Worm (Caenorhabditis elegans) whole organism, young adult: ENCODE measurements around the gene nhr-13.
A peak's percentile ranks its signal among the peaks of the same experiment; 100 is the strongest.

ENCODE experiments used
- B0035.1 ChIP-seq: sonication (generic microtip); optimal IDR thresholded peaks from 2 replicates; lab custom pipeline; 2016; ENCODE audit warnings: missing genetic modification characterization, mild to moderate bottlenecking, missing compliant biosample characterization, missing genotype, missing genetic modification reagents
- B0261.1 ChIP-seq: sonication (generic microtip); optimal IDR thresholded peaks from 2 replicates; lab custom pipeline; 2016; ENCODE audit warnings: mild to moderate bottlenecking, missing genetic modification characterization, moderate library complexity, missing compliant biosample characterization
- B0336.3 ChIP-seq: fragments of 200-800 bp; sonication (Bioruptor generic); IDR thresholded peaks from 2 replicates; pipeline ENCODE4 v1.3.6; 2022; ENCODE audit warnings: missing genetic modification characterization, missing compliant biosample characterization
- C06A6.2 ChIP-seq: fragments of 200-800 bp; sonication (Bioruptor generic); conservative IDR thresholded peaks from 2 replicates; pipeline ENCODE4 v1.3.6; 2022; ENCODE audit warnings: missing genetic modification characterization, missing compliant biosample characterization
- D2030.7 ChIP-seq: fragments of 200-800 bp; sonication (Bioruptor generic); IDR thresholded peaks from 2 replicates; pipeline ENCODE4 v1.3.6; 2022; ENCODE audit warnings: missing genetic modification reagents, missing genetic modification characterization, missing compliant biosample characterization
- F33H1.4 ChIP-seq: fragments of 200-800 bp; sonication (Bioruptor generic); IDR thresholded peaks from 2 replicates; pipeline ENCODE4 v1.3.6; 2022; ENCODE audit warnings: missing genetic modification reagents, missing genetic modification characterization, missing compliant biosample characterization
- F37B4.10 ChIP-seq: fragments of 200-800 bp; sonication (Bioruptor generic); IDR thresholded peaks from 2 replicates; pipeline ENCODE4 v1.3.6; 2022; ENCODE audit warnings: missing genetic modification characterization, missing compliant biosample characterization
- F49E8.2 ChIP-seq: sonication (generic microtip); optimal IDR thresholded peaks from 3 replicates; lab custom pipeline; 2017; ENCODE audit warnings: missing genetic modification characterization, mild to moderate bottlenecking, missing compliant biosample characterization, antibody characterized with exemption, moderate library complexity; ENCODE audit not compliant: insufficient read depth
- F57C9.4 ChIP-seq: sonication (generic microtip); optimal IDR thresholded peaks from 2 replicates; lab custom pipeline; 2017; ENCODE audit warnings: mild to moderate bottlenecking, missing genetic modification characterization, missing compliant biosample characterization
- T07F8.4 ChIP-seq: sonication (generic microtip); optimal IDR thresholded peaks from 2 replicates; lab custom pipeline; 2016; ENCODE audit warnings: mild to moderate bottlenecking, missing genetic modification characterization, moderate library complexity, missing compliant biosample characterization
- Y95B8A.8 ChIP-seq: fragments of 200-800 bp; sonication (Bioruptor generic); IDR thresholded peaks from 2 replicates; pipeline ENCODE4 v1.3.6; 2022; ENCODE audit warnings: missing genetic modification reagents, missing genetic modification characterization, missing compliant biosample characterization
- akir-1 ChIP-seq: fragments of 200-800 bp; sonication (Bioruptor generic); optimal IDR thresholded peaks from 2 replicates; lab custom pipeline; 2018; ENCODE audit warnings: mild to moderate bottlenecking, missing genetic modification characterization, moderate library complexity, missing compliant biosample characterization
- attf-3 ChIP-seq: fragments of 200-800 bp; sonication (Bioruptor generic); conservative IDR thresholded peaks from 2 replicates; pipeline ENCODE4 v1.3.6; 2022; ENCODE audit warnings: missing genetic modification reagents, missing genetic modification characterization, missing compliant biosample characterization
- bed-1 ChIP-seq: fragments of 200-800 bp; sonication (Bioruptor generic); IDR thresholded peaks from 2 replicates; pipeline ENCODE4 v1.3.6; 2022; ENCODE audit warnings: missing genetic modification reagents, missing genetic modification characterization, missing compliant biosample characterization
- bed-2 ChIP-seq: fragments of 200-800 bp; sonication (Bioruptor generic); IDR thresholded peaks from 2 replicates; pipeline ENCODE4 v1.3.6; 2022; ENCODE audit warnings: missing genetic modification reagents, missing genetic modification characterization, missing compliant biosample characterization
- ccch-3 ChIP-seq: fragments of 200-800 bp; sonication (Bioruptor generic); optimal IDR thresholded peaks from 2 replicates; lab custom pipeline; 2018; ENCODE audit warnings: mild to moderate bottlenecking, missing genetic modification characterization, missing compliant biosample characterization
- die-1 ChIP-seq: sonication (generic microtip); optimal IDR thresholded peaks from 2 replicates; lab custom pipeline; 2016; ENCODE audit warnings: missing genotype, mild to moderate bottlenecking, missing genetic modification characterization, missing compliant biosample characterization
- dox-1 ChIP-seq: fragments of 200-800 bp; sonication (Bioruptor generic); IDR thresholded peaks from 2 replicates; pipeline ENCODE4 v1.3.6; 2022; ENCODE audit warnings: missing genetic modification reagents, missing genetic modification characterization, missing compliant biosample characterization
- dpl-1 ChIP-seq: fragments of 150-350 bp; optimal IDR thresholded peaks from 2 replicates; lab custom pipeline; 2014; ENCODE audit warnings: missing biosample characterization, missing genetic modification reagents, missing genetic modification characterization
- egrh-3 ChIP-seq: fragments of 200-800 bp; sonication (Bioruptor generic); IDR thresholded peaks from 2 replicates; pipeline ENCODE4 v1.3.6; 2022; ENCODE audit warnings: missing genetic modification reagents, missing genetic modification characterization, missing compliant biosample characterization
- hlh-26 ChIP-seq: fragments of 200-800 bp; sonication (Bioruptor generic); conservative IDR thresholded peaks from 2 replicates; pipeline ENCODE4 v1.3.6; 2022; ENCODE audit warnings: missing genetic modification reagents, missing genetic modification characterization, missing compliant biosample characterization
- lin-35 ChIP-seq, 3 experiments: fragments of 150-350 bp in 2 of 3; sonication (generic microtip) in 1 of 3; optimal IDR thresholded peaks; 2 replicates each; lab custom pipeline; 2014 to 2018; ENCODE audit warnings: missing biosample characterization in 3 of 3, missing genetic modification characterization in 3 of 3, missing genetic modification reagents in 3 of 3
- lin-54 ChIP-seq: fragments of 200-800 bp; sonication (Bioruptor generic); optimal IDR thresholded peaks from 2 replicates; lab custom pipeline; 2018; ENCODE audit warnings: mild to moderate bottlenecking, missing genetic modification characterization, missing compliant biosample characterization
- lsy-27 ChIP-seq: sonication (generic microtip); optimal IDR thresholded peaks from 2 replicates; lab custom pipeline; 2017; ENCODE audit warnings: missing genetic modification characterization, mild to moderate bottlenecking, missing compliant biosample characterization, antibody characterized with exemption, missing genotype, borderline replicate concordance; ENCODE audit not compliant: insufficient read depth
- madf-10 ChIP-seq: sonication (generic microtip); optimal IDR thresholded peaks from 2 replicates; lab custom pipeline; 2016; ENCODE audit warnings: mild to moderate bottlenecking, missing genetic modification characterization, missing compliant biosample characterization
- nfyb-1 ChIP-seq: fragments of 200-800 bp; sonication (Bioruptor generic); IDR thresholded peaks from 2 replicates; pipeline ENCODE4 v1.3.6; 2022; ENCODE audit warnings: missing genetic modification reagents, missing genetic modification characterization, missing compliant biosample characterization
- nhr-80 ChIP-seq: sonication (generic microtip); optimal IDR thresholded peaks from 2 replicates; lab custom pipeline; 2016; ENCODE audit warnings: missing genetic modification characterization, missing compliant biosample characterization
- nhr-90 ChIP-seq: sonication (generic microtip); optimal IDR thresholded peaks from 2 replicates; lab custom pipeline; 2016; ENCODE audit warnings: missing genotype, mild to moderate bottlenecking, missing genetic modification characterization, missing compliant biosample characterization
- pbrm-1 ChIP-seq: fragments of 200-800 bp; sonication (Bioruptor generic); IDR thresholded peaks from 2 replicates; pipeline ENCODE4 v1.3.6; 2022; ENCODE audit warnings: missing genetic modification reagents, missing genetic modification characterization, missing compliant biosample characterization
- snpc-1.1 ChIP-seq: sonication (generic microtip); optimal IDR thresholded peaks from 2 replicates; lab custom pipeline; 2017; ENCODE audit warnings: missing genetic modification characterization, mild to moderate bottlenecking, missing compliant biosample characterization, antibody characterized with exemption, moderate library complexity, missing genotype, missing genetic modification reagents; ENCODE audit not compliant: insufficient read depth
- snpc-4 ChIP-seq, 5 experiments: fragments of 150-350 bp in 1 of 5; sonication (generic microtip) in 4 of 5; optimal IDR thresholded peaks; 2 replicates each; lab custom pipeline; 2014 to 2018; ENCODE audit warnings: missing genetic modification characterization in 5 of 5, missing biosample characterization in 3 of 5, antibody characterized with exemption in 2 of 5, mild to moderate bottlenecking in 2 of 5, missing compliant biosample characterization in 2 of 5, missing genotype in 2 of 5, moderate library complexity in 2 of 5, missing genetic modification reagents in 1 of 5
- zfh-2 ChIP-seq: fragments of 200-800 bp; sonication (Bioruptor generic); conservative IDR thresholded peaks from 2 replicates; pipeline ENCODE4 v1.3.6; 2022; ENCODE audit warnings: missing genetic modification reagents, missing genetic modification characterization, missing compliant biosample characterization
- ztf-22 ChIP-seq: fragments of 200-800 bp; sonication (Bioruptor generic); optimal IDR thresholded peaks from 2 replicates; lab custom pipeline; 2018; ENCODE audit warnings: mild to moderate bottlenecking, missing genetic modification characterization, moderate library complexity, missing compliant biosample characterization
- ztf-26 ChIP-seq: sonication (generic microtip); optimal IDR thresholded peaks from 2 replicates; lab custom pipeline; 2017; ENCODE audit warnings: missing genetic modification characterization, missing compliant biosample characterization
- ztf-28 ChIP-seq: fragments of 200-800 bp; sonication (Bioruptor generic); IDR thresholded peaks from 2 replicates; pipeline ENCODE4 v1.3.6; 2022; ENCODE audit warnings: missing genetic modification reagents, missing genetic modification characterization, missing compliant biosample characterization
- ztf-3 ChIP-seq: fragments of 200-800 bp; sonication (Bioruptor generic); optimal IDR thresholded peaks from 2 replicates; lab custom pipeline; 2018; ENCODE audit warnings: mild to moderate bottlenecking, missing genetic modification characterization, missing compliant biosample characterization

nhr-13 gene

ce11 chrV:2187864-2188345 lies 4.4 kb upstream of the nhr-13 start, which contains the start of gene Y5H2B.3:
Y5H2B.3 (plus strand) TSS chrV:2188295.
- no peak for TF ChIP-seq lin-54 (GFP tag; lab: Kevin White, UChicago)
- no peak for TF ChIP-seq die-1 (tag; lab: Kevin White, UChicago)
- TF ChIP-seq lsy-27, result no peak

- TF ChIP-seq F49E8.2 (no peak), ztf-28 (GFP tag; lab: Robert Waterston, UW) (0 out of 2 replicates have a peak, but pooled peaks have one; percentile 40), egrh-3 (GFP tag; lab: Robert Waterston, UW) (peak; percentile 55; the same call in 1 of the 2 replicates), snpc-4 (GFP tag; optimal IDR thresholded peaks at IDR 0.05; lab: Kevin White, UChicago) (no peak), snpc-4 (tag; optimal IDR thresholded peaks at IDR 0.05; lab: Kevin White, UChicago) (peak in 1 of 4 experiments; percentile 29), zfh-2 (GFP tag; lab: Robert Waterston, UW) (peak; percentile 94)
Observed at ce11 chrV:2190383-2190782, 1.9 kb upstream of the nhr-13 start.

- TF ChIP-seq ztf-3 (no peak), F57C9.4 (tag; lab: Kevin White, UChicago) (no peak), B0261.1 (tag; lab: Kevin White, UChicago) (no peak)
Observed at ce11 chrV:2191122-2191521, 1.2 kb upstream of the nhr-13 start, which contains the start of gene srbc-42. srbc-42 (minus strand) TSS chrV:2191222.

DNA sequence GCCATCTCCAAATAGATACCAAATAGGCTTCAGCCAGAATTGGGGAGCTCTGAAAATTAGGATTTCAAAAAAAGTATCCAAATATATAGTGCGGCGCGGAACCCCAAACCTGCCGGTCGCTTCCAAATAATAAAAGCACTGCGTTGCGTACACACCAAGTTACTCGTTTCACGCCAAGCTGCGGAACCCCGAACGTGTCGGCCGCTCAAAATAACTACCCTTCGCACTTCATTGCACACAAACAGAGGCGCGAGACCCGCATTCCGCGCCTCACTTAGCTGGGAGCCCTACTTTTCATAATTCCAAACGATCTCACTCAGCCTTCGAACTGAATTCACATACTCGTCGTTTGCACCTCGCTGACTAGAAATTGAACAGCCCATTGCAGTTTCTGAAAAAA lies 7.3 kb downstream of the nhr-13 start:
- no peak for TF ChIP-seq pbrm-1 (GFP tag; lab: Robert Waterston, UW)
- 0 out of 2 replicates have a peak, but pooled peaks have one; percentile 39 for TF ChIP-seq nfyb-1 (GFP tag; lab: Robert Waterston, UW)
- TF ChIP-seq zfh-2 (GFP tag; lab: Robert Waterston, UW), result 0 out of 2 replicates have a peak, but pooled peaks have one; percentile 12
- no peak for TF ChIP-seq madf-10 (tag; lab: Kevin White, UChicago)
- no peak for TF ChIP-seq dox-1 (GFP tag; lab: Robert Waterston, UW)
- TF ChIP-seq F37B4.10, result 0 out of 2 replicates have a peak, but pooled peaks have one; percentile 72
- no peak for TF ChIP-seq attf-3 (GFP tag; lab: Robert Waterston, UW)
- peak; percentile 37 for TF ChIP-seq snpc-1.1
- no peak for TF ChIP-seq snpc-4 (GFP tag; optimal IDR thresholded peaks at IDR 0.05; lab: Kevin White, UChicago)
- TF ChIP-seq snpc-4 (tag; optimal IDR thresholded peaks at IDR 0.05; lab: Kevin White, UChicago), result peak in 2 of 4 experiments; percentile 81 to 90

DNA sequence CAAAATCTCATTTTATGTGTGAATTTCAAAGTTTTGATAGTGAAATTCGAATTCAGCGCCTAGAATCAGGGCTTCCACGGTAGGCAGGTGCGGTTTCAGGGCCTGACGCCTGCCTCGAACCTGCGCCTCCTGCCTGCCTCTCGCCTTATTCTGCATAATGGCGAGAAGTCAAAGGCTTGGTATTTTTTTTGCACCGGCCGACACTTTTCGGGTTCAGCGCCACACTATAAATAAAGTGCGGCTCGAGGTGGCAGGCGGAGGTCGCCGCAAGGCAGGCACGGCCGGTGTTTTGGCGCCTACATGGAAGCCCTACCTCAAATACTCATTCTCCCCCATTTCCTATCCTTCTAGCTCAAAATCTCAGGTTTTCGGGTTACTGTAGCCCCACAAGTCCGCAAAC lies 8.1 kb downstream of the nhr-13 start:
- TF ChIP-seq zfh-2 (GFP tag; lab: Robert Waterston, UW) (peak; percentile 63), lin-35 (GFP tag; optimal IDR thresholded peaks at IDR 0.05; lab: Kevin White, UChicago) (no peak)

DNA sequence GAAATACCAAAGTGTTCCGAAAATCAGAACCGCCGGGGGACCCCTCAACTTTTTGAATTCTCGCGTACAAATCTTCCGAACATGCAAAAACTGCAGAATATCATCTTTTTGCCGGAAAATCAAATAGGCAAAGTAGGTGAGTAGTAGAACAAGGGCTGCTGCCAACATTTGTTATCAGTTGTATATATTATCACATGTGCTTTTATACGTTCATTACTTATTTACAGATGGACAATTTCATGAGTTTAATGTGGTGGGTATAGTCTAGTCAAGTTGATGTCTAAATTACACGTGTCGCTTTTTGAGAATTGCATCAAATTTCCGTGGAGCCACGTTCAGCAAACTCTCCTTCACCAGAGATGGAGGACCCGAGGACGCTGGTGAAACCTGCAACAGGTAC lies 9.0 kb downstream of the nhr-13 start, which contains the start of gene cyp-32B1:
Gene cyp-32B1 (minus strand): TSS at position 176 of the 400 bp plus-strand sequence.
- TF ChIP-seq nhr-80 (tag; lab: Kevin White, UChicago) (peak; percentile 24), akir-1 (GFP tag; lab: Kevin White, UChicago) (no peak)

DNA sequence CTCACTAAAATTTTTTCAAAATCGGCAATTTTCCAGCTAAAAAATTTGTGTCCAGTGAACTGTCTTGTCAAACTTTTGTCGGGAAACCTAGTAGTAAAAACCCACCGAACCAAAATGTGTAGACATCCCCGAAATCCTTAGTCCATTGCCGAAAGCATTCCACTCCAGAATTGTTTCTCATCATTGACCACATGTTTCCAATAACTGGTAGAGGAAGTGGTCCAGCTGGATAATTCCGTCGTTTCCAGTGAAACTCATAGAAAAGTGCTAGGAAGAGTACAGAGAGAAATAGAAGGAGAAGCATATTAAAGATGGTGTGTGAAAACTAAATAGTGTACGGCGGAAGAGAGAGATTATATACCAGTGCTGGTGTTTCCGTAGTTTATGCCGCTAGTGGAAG lies 11.8 kb downstream of the nhr-13 start, which contains the start of gene cyp-33C12:
Gene cyp-33C12 (minus strand): TSS at position 321 of the 400 bp plus-strand sequence.
- TF ChIP-seq dpl-1 (GFP tag; lab: Kevin White, UChicago) (no peak), F33H1.4 (GFP tag; lab: Robert Waterston, UW) (no peak), ccch-3 (no peak), T07F8.4 (tag; lab: Kevin White, UChicago) (no peak), lin-35 (GFP tag; optimal IDR thresholded peaks at IDR 0.05; lab: Kevin White, UChicago) (no peak), C06A6.2 (GFP tag; lab: Robert Waterston, UW) (no peak), bed-1 (GFP tag; lab: Robert Waterston, UW) (no peak), B0035.1 (tag; lab: Kevin White, UChicago) (no peak), Y95B8A.8 (GFP tag; lab: Robert Waterston, UW) (no peak), nhr-90 (no peak), ztf-26 (no peak), B0336.3 (GFP tag; lab: Robert Waterston, UW) (no peak), D2030.7 (no peak), akir-1 (GFP tag; lab: Kevin White, UChicago) (no peak), hlh-26 (no peak), ztf-22 (no peak), bed-2 (no peak)
